Worm (Caenorhabditis elegans): ENCODE measurements around the gene phf-31.

- TF ChIP-seq him-1 (tag; optimal IDR thresholded peaks at IDR 0.05) = no peak
- TF ChIP-seq W03F9.2 (tag; optimal IDR thresholded peaks at IDR 0.05) = no peak
- TF ChIP-seq dao-5 (tag; optimal IDR thresholded peaks at IDR 0.05) = no peak
Measured at ce11 chrX:10727696-10728095, 45.9 kb downstream of the phf-31 start.
